Fruit fly (Drosophila melanogaster) whole organism, larva: ENCODE measurements around the gene CG2150.

Source experiments
- noc ChIP-seq: fragments of 200-800 bp; sonication (Bioruptor generic); optimal IDR thresholded peaks from 3 replicates; lab custom pipeline; 2019; ENCODE audit warnings: missing biosample characterization, mild to moderate bottlenecking, missing genetic modification characterization, moderate library complexity

Gene CG2150

dm6 chr3R:31736776-31737175 is 27.8 kb downstream of the CG2150 start, which contains the start of the genes CstF50 and CG11563:
Gene CstF50, minus strand, starts transcription at chr3R:31736963.
Gene CG11563, plus strand, starts transcription at chr3R:31737035.
- TF ChIP-seq noc (tag; lab: Kevin White, UChicago), result no peak

DNA sequence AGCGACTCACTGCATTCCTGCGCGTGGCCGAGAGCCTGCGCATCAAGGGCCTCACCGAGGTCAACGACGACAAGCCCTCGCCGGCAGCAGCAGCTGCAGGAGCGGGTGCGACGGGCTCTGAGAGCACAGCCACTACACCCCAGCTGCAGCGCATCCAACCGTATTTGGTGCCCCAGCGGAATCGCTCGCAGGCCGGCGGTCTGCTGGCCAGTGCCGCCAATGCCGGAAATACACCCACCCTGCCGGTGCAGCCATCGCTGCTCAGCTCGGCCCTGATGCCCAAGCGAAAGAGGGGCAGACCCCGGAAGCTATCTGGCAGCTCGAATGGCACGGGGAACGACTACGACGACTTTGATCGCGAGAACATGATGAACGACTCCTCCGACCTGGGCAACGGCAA is 36.8 kb downstream of the CG2150 start:
- TF ChIP-seq noc (tag; lab: Kevin White, UChicago), result no peak

DNA sequence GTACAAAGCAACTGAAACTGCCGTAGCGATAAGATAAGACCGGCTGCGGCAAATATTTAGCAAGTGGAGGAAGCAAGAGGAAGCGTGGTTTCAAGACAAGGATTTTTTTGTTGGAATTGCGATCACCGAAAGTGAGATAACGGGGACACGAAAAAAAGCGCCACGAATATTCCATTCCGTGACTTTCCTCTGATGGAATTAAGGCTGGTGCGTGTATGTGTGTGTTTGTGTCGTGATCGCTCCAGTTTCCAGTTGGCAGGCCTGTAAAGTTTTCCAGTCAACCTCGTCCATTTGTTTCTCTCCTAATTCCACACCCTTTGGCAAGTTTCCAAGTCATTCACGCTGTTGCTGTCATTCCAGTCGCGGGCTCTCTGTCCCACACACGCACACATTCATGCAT is 38.3 kb downstream of the CG2150 start:
- TF ChIP-seq noc (tag; lab: Kevin White, UChicago), result no peak

dm6 chr3R:31725486-31726227 is 38.9 kb downstream of the CG2150 start:
- no peak for TF ChIP-seq noc (tag; lab: Kevin White, UChicago)

- no peak for TF ChIP-seq noc (tag; lab: Kevin White, UChicago)
Measured at dm6 chr3R:31724580-31725320, 39.8 kb downstream of the CG2150 start.

- TF ChIP-seq noc (tag; lab: Kevin White, UChicago), result no peak
Measured at dm6 chr3R:31724136-31724535, 40.4 kb downstream of the CG2150 start.

DNA sequence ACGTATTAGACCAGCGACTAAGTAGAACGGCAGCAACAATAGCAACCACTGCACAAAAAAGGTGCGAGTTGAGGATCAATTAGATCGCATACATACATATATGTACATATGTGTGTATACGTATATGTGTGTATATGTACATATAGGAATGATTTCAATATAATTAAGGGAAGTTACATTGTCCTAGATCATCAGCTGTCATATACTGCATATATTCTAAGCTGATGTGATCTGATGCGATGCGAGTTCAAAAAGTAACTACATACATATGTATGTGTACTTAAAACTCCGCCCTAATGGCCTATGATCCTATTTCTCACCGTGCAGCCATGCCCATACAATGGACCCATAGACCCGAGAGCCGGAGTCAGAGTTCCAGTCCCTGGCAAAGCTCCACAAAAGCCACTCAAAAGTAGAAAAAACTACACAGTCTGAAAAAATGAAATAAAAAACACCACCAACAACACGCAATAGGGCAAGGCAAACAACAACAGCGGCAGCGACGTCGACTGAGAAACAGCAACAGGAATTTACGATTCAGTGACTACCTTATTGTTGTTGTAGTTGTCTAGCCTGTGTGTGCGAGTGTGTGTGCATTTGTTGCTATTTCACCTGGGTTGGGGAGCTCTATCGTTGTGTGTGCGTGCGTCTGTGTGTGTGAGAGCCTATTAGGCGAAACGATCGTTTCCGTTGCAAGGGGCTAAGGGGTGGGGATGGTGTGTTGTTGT is 41.2 kb downstream of the CG2150 start:
- no peak for TF ChIP-seq noc (tag; lab: Kevin White, UChicago)

DNA sequence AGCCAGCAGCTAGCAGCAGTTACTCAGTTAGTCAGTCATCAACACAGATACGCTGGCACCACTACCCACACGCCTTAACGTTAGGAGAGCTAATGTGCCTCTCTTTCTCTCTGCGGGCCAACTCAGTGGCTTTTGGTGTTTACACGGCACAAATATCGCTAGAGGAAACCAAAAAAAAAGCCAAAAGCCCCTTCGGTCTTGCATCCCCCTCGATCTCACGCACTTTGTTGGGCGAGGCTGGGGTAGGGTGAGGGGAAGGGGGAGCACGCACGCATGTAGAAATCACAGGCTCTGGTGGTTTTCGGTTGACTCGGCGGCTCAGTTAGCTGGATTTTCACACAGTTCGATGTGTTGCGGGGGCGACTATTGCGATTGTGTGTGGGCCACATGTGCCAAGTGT is 42.6 kb downstream of the CG2150 start:
- TF ChIP-seq noc (tag; lab: Kevin White, UChicago), result no peak

dm6 chr3R:31721466-31721865 is 43.1 kb downstream of the CG2150 start:
- TF ChIP-seq noc (tag; lab: Kevin White, UChicago), result peak; percentile 5

dm6 chr3R:31720112-31720511 is 44.5 kb downstream of the CG2150 start:
- no peak for TF ChIP-seq noc (tag; lab: Kevin White, UChicago)

- no peak for TF ChIP-seq noc (tag; lab: Kevin White, UChicago)
Measured at dm6 chr3R:31719497-31719896, 45.1 kb downstream of the CG2150 start.

- TF ChIP-seq noc (tag; lab: Kevin White, UChicago), result no peak
Measured at dm6 chr3R:31718967-31719366, 45.6 kb downstream of the CG2150 start.

DNA sequence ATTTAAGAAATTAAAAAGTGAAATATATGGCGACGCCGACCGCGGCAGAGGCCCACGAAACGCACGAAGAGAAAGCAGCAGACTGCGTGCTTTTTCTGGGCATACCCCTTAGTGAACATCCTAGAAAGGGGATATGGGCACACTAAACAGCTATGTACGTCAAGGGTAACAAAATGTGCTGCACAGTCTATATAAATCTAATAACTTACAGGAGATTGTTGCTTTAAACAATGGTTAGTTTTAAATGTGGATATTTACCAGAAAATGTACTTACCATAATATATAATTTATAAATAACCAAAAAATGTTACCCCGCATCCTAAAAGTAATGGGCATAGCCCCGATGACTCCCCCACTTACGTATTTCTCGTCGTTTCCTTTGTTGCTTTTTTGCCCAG is 46.4 kb downstream of the CG2150 start:
- TF ChIP-seq noc (tag; lab: Kevin White, UChicago), result no peak

DNA sequence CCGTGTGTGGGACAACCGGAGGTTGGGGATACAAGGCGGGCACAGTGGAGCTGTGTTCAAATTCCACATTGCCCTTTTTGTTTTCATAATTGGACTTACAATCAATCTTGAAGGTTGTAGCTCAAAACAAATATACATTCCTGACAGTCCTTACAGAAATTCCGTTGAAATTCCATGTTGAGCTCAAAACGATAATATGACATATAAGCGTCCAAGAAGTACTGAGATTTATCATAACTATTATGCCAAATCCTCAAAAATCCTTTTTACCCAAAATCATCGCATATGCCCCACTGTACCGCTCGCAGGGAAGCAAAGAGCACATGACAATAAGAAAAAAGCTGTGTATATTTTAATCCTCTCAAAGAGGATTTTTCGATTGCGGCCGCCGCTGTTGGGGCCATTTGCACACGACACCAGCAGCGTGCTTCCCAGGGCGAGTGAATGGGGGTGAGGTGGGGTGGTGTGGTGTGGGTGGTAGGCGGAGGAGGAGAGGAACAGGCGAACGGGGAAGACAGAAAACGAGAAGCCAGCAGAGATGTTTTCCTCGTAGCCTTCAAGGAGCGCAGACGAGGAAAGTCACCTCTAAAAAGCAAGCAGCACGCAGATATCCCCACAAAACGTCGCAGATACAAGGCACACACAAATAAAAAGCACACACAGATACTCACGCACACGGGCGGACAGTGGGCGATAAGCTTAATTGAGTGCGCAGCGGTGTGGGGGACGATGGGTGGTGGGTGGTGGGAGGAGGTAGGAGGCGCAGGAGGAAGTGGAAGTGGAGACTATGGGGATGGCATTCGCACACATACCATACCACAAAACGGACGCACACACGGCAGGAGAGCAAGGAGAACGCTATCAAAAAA is 47.0 kb downstream of the CG2150 start:
- TF ChIP-seq noc (tag; lab: Kevin White, UChicago), result peak; percentile 10

dm6 chr3R:31716265-31716664 is 48.3 kb downstream of the CG2150 start:
- TF ChIP-seq noc (tag; lab: Kevin White, UChicago), result no peak
